Worm (Caenorhabditis elegans) whole organism, early embryonic: Measurements from ENCODE around the gene T07D1.3.

ENCODE experiments used
- B0310.2 ChIP-seq: sonication (generic microtip); optimal IDR thresholded peaks from 2 replicates; lab custom pipeline; 2016; ENCODE audit warnings: mild to moderate bottlenecking, missing genetic modification characterization, missing compliant biosample characterization
- F13C5.2 ChIP-seq: sonication (generic microtip); optimal IDR thresholded peaks from 2 replicates; lab custom pipeline; 2017; ENCODE audit warnings: mild to moderate bottlenecking, missing genetic modification characterization, inconsistent platforms, missing compliant biosample characterization
- aly-1 ChIP-seq: sonication (generic microtip); optimal IDR thresholded peaks from 2 replicates; lab custom pipeline; 2016; ENCODE audit warnings: missing genetic modification characterization, missing compliant biosample characterization
- ama-1 ChIP-seq: fragments of 150-350 bp; optimal IDR thresholded peaks from 2 replicates; lab custom pipeline; 2014
- ceh-13 ChIP-seq: fragments of 200-800 bp; sonication (Bioruptor generic); optimal IDR thresholded peaks from 2 replicates; lab custom pipeline; 2018; ENCODE audit warnings: mild to moderate bottlenecking, missing genetic modification characterization, missing compliant biosample characterization
- flt-1 ChIP-seq: fragments of 200-800 bp; sonication (Bioruptor generic); IDR thresholded peaks from 2 replicates; pipeline ENCODE4 v1.3.6; 2022; ENCODE audit warnings: missing genetic modification characterization, missing compliant biosample characterization
- hmbx-1 ChIP-seq: sonication (generic microtip); optimal IDR thresholded peaks from 2 replicates; lab custom pipeline; 2016; ENCODE audit warnings: mild to moderate bottlenecking, missing genetic modification characterization, missing compliant biosample characterization
- hmg-4 ChIP-seq: fragments of 200-800 bp; sonication (Bioruptor generic); optimal IDR thresholded peaks from 2 replicates; lab custom pipeline; 2018; ENCODE audit warnings: mild to moderate bottlenecking, missing genetic modification characterization, missing compliant biosample characterization
- scrt-1 ChIP-seq: fragments of 200-800 bp; sonication (Bioruptor generic); IDR thresholded peaks from 2 replicates; pipeline ENCODE4 v1.3.6; 2022; ENCODE audit warnings: missing genetic modification characterization, missing compliant biosample characterization
- sea-1 ChIP-seq: fragments of 200-800 bp; sonication (Bioruptor generic); conservative IDR thresholded peaks from 2 replicates; pipeline ENCODE4 v1.3.6; 2022; ENCODE audit warnings: missing genetic modification characterization, missing compliant biosample characterization
- tbx-11 ChIP-seq: fragments of 200-800 bp; sonication (Bioruptor generic); IDR thresholded peaks from 2 replicates; pipeline ENCODE4 v1.3.6; 2022; ENCODE audit warnings: missing genetic modification characterization, missing compliant biosample characterization

DNA sequence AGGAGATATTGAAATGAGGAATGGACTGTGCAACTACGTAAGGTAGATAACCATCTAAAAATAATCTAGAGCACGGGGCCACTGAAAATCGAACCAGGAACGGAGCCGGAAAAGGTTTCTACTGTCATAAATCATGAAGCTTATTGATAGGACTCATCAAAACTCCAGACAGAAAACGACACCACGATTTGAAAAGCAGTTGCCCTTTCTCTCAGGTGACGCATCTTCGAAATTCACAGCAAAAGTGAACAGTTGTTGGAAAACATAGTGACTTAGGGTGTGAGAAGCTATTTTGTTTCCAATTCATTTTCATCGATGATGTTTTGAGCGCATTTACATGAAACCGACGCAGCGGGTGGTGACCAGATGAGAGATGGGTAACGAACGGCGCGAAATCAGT, 9.1 kb upstream of the T07D1.3 start:
- TF ChIP-seq ama-1 (lab: Kevin White, UChicago) = no peak
- TF ChIP-seq hmg-4 (GFP tag; lab: Kevin White, UChicago) = no peak
- TF ChIP-seq hmbx-1 (tag; lab: Kevin White, UChicago) = no peak
- TF ChIP-seq F13C5.2 (tag; lab: Kevin White, UChicago) = no peak
- TF ChIP-seq sea-1 = no peak
- TF ChIP-seq scrt-1 (GFP tag; lab: Robert Waterston, UW) = no peak
- no peak for TF ChIP-seq ceh-13 (GFP tag; lab: Kevin White, UChicago)
- TF ChIP-seq tbx-11 (GFP tag; lab: Robert Waterston, UW) = no peak
- no peak for TF ChIP-seq aly-1
- TF ChIP-seq flt-1 (GFP tag; lab: Robert Waterston, UW) = no peak
- no peak for TF ChIP-seq B0310.2 (tag; lab: Kevin White, UChicago)
